Fruit fly (Drosophila melanogaster): Measurements from ENCODE around the gene CG13070.

dm6 chr3L:16214533-16215207 is 48.5 kb upstream of the CG13070 start:
- TF ChIP-seq CG8632 (GFP tag; optimal IDR thresholded peaks at IDR 0.05): no peak
- TF ChIP-seq CG6854 (GFP tag; optimal IDR thresholded peaks at IDR 0.05): no peak

All from whole organism, prepupa.